Worm (Caenorhabditis elegans) whole organism, L3 larva: ENCODE data around the gene T10D4.7.

ENCODE experiments used
- ceh-82 ChIP-seq: fragments of 150-350 bp; optimal IDR thresholded peaks from 2 replicates; lab custom pipeline; 2014; ENCODE audit warnings: missing biosample characterization, missing genetic modification characterization
- unc-62 ChIP-seq: fragments of 150-350 bp; sonication (generic microtip); optimal IDR thresholded peaks from 4 replicates; lab custom pipeline; 2014; ENCODE audit warnings: missing biosample characterization, missing genetic modification reagents, missing genetic modification characterization

ce11 chrII:3096857-3097256 is 20.7 kb upstream of the T10D4.7 start, which contains the start of gene Y25C1A.14:
- no peak for TF ChIP-seq ceh-82 (tag; lab: Kevin White, UChicago)
- no peak for TF ChIP-seq unc-62 (GFP tag; lab: Kevin White, UChicago)
